Worm (Caenorhabditis elegans): ENCODE results near the gene ech-6.

DNA sequence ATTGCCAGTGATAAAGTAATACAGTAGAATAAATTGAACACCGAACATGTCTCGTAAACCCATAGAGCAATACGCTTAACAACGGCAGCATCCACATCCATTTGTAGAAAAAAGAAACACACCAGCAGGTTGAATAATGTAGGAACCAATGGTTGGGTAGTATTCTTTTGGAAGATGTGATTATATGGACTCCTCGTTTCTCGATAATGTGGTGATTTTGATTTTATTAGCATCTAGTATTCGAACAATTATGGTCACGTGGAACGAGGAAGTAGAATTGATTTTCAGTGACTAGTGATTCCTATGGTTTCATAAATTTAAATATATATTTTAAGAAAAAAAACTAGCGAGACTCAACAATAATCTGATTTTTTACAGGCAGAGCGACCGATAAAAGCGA, 43.8 kb upstream of the ech-6 start, which contains the start of gene srxa-10:
- TF ChIP-seq zip-5 (tag; optimal IDR thresholded peaks at IDR 0.05) (no peak), nhr-11 (tag; optimal IDR thresholded peaks at IDR 0.05) (no peak), ama-1 (optimal IDR thresholded peaks at IDR 0.05) (no peak), ceh-2 (tag; optimal IDR thresholded peaks at IDR 0.05) (no peak), K09A11.1 (tag; optimal IDR thresholded peaks at IDR 0.05; ENCODE audit: insufficient read depth) (no peak), ets-4 (tag; optimal IDR thresholded peaks at IDR 0.05) (no peak), hlh-6 (tag; optimal IDR thresholded peaks at IDR 0.05) (no peak), ceh-19 (GFP tag; optimal IDR thresholded peaks at IDR 0.05) (no peak)
